Fruit fly (Drosophila melanogaster) whole organism, embryonic: ENCODE data around the gene CG14329.
A peak's percentile ranks its signal among the peaks of the same experiment; 100 is the strongest.

Experiments
- ATbp ChIP-seq: fragments of 200-800 bp; sonication (Bioruptor generic); optimal IDR thresholded peaks from 2 replicates; lab custom pipeline; 2017; ENCODE audit warnings: missing biosample characterization, mild to moderate bottlenecking, missing genetic modification characterization, missing genetic modification reagents
- BEAF-32 ChIP-seq: fragments of 200-800 bp; sonication (Bioruptor generic); optimal IDR thresholded peaks from 3 replicates; lab custom pipeline; 2017; ENCODE audit warnings: missing biosample characterization, missing genetic modification characterization, mild to moderate bottlenecking, moderate library complexity, missing genetic modification reagents
- C15 ChIP-seq: fragments of 200-800 bp; sonication (Bioruptor generic); IDR thresholded peaks from 3 replicates; pipeline ENCODE4 v1.3.6; 2022; ENCODE audit warnings: missing biosample characterization, missing genetic modification characterization
- CG10267 ChIP-seq: fragments of 200-800 bp; sonication (Bioruptor generic); optimal IDR thresholded peaks from 2 replicates; lab custom pipeline; 2018; ENCODE audit warnings: missing biosample characterization, mild to moderate bottlenecking, missing genetic modification characterization, moderate library complexity
- CG10543 ChIP-seq: fragments of 200-800 bp; sonication (Bioruptor generic); optimal IDR thresholded peaks from 3 replicates; lab custom pipeline; 2017; ENCODE audit warnings: missing biosample characterization, mild to moderate bottlenecking, missing genetic modification characterization, moderate library complexity
- CG12104 ChIP-seq: fragments of 200-800 bp; sonication (Bioruptor generic); optimal IDR thresholded peaks from 3 replicates; lab custom pipeline; 2016; ENCODE audit warnings: missing biosample characterization, missing genetic modification characterization
- CG13424 ChIP-seq: fragments of 200-800 bp; sonication (Bioruptor generic); optimal IDR thresholded peaks from 2 replicates; lab custom pipeline; 2019; ENCODE audit warnings: missing biosample characterization, mild to moderate bottlenecking, missing genetic modification characterization, moderate library complexity
- CG15514 ChIP-seq: fragments of 200-800 bp; sonication (Bioruptor generic); optimal IDR thresholded peaks from 3 replicates; lab custom pipeline; 2017; ENCODE audit warnings: missing biosample characterization, missing genetic modification characterization, mild to moderate bottlenecking, moderate library complexity, missing genetic modification reagents
- CG15696 ChIP-seq: fragments of 200-800 bp; sonication (Bioruptor generic); optimal IDR thresholded peaks from 2 replicates; lab custom pipeline; 2019; ENCODE audit warnings: missing biosample characterization, mild to moderate bottlenecking, missing genetic modification characterization, moderate library complexity
- CG1603 ChIP-seq: fragments of 200-800 bp; sonication (Bioruptor generic); optimal IDR thresholded peaks from 2 replicates; lab custom pipeline; 2019; ENCODE audit warnings: missing biosample characterization, mild to moderate bottlenecking, missing genetic modification characterization, moderate library complexity
- CG18619 ChIP-seq: fragments of 200-800 bp; sonication (Bioruptor generic); optimal IDR thresholded peaks from 3 replicates; lab custom pipeline; 2017; ENCODE audit warnings: missing biosample characterization, mild to moderate bottlenecking, missing genetic modification characterization
- CG2120 ChIP-seq: fragments of 200-800 bp; sonication (Bioruptor generic); optimal IDR thresholded peaks from 3 replicates; lab custom pipeline; 2016; ENCODE audit warnings: missing biosample characterization, missing genetic modification characterization
- CG2199 ChIP-seq: fragments of 200-800 bp; sonication (Bioruptor generic); IDR thresholded peaks from 3 replicates; pipeline ENCODE4 v1.3.6; 2022; ENCODE audit warnings: missing biosample characterization, missing genetic modification characterization
- CG2678 ChIP-seq: fragments of 200-800 bp; sonication (Bioruptor generic); optimal IDR thresholded peaks from 3 replicates; lab custom pipeline; 2019; ENCODE audit warnings: missing biosample characterization, mild to moderate bottlenecking, missing genetic modification characterization, moderate library complexity
- CG4854 ChIP-seq: fragments of 200-800 bp; sonication (Bioruptor generic); optimal IDR thresholded peaks from 2 replicates; lab custom pipeline; 2016; ENCODE audit warnings: missing biosample characterization, missing genetic modification characterization, inconsistent platforms
- CG6272 ChIP-seq: fragments of 200-800 bp; sonication (Bioruptor generic); IDR thresholded peaks from 2 replicates; pipeline ENCODE4 v1.3.6; 2022; ENCODE audit warnings: missing biosample characterization, missing genetic modification characterization
- CG7928 ChIP-seq: fragments of 200-800 bp; sonication (Bioruptor generic); optimal IDR thresholded peaks from 2 replicates; lab custom pipeline; 2017; ENCODE audit warnings: missing biosample characterization, mild to moderate bottlenecking, missing genetic modification characterization
- CG8281 ChIP-seq: fragments of 200-800 bp; sonication (Bioruptor generic); optimal IDR thresholded peaks from 2 replicates; lab custom pipeline; 2018; ENCODE audit warnings: missing biosample characterization, mild to moderate bottlenecking, missing genetic modification characterization, moderate library complexity
- CG8478 ChIP-seq: fragments of >200 bp; optimal IDR thresholded peaks from 2 replicates; lab custom pipeline; 2018
- CG8944 ChIP-seq: fragments of 200-800 bp; sonication (Bioruptor generic); optimal IDR thresholded peaks from 3 replicates; lab custom pipeline; 2016; ENCODE audit warnings: missing biosample characterization, missing genetic modification characterization
- Camta ChIP-seq: fragments of 200-800 bp; sonication (Bioruptor generic); optimal IDR thresholded peaks from 2 replicates; lab custom pipeline; 2016; ENCODE audit warnings: missing biosample characterization, missing genetic modification characterization
- E2f2 ChIP-seq: fragments of 200-800 bp; sonication (Bioruptor generic); IDR thresholded peaks from 2 replicates; pipeline ENCODE4 v1.3.6; 2022; ENCODE audit warnings: missing biosample characterization, missing genetic modification characterization
- ERR ChIP-seq: fragments of 200-800 bp; sonication (Bioruptor generic); optimal IDR thresholded peaks from 2 replicates; lab custom pipeline; 2016; ENCODE audit warnings: missing biosample characterization, missing genetic modification characterization
- Fer2 ChIP-seq: fragments of 200-800 bp; sonication (Bioruptor generic); optimal IDR thresholded peaks from 2 replicates; lab custom pipeline; 2018; ENCODE audit warnings: missing biosample characterization, mild to moderate bottlenecking, missing genetic modification characterization, moderate library complexity
- Gug ChIP-seq: fragments of 200-800 bp; sonication (Bioruptor generic); IDR thresholded peaks from 4 replicates; pipeline ENCODE4 v1.3.6; 2022; ENCODE audit warnings: missing biosample characterization, missing genetic modification characterization
- H15 ChIP-seq: fragments of 200-800 bp; sonication (Bioruptor generic); IDR thresholded peaks from 3 replicates; pipeline ENCODE4 v1.3.6; 2022; ENCODE audit warnings: missing biosample characterization, missing genetic modification characterization
- HLH54F ChIP-seq: fragments of 200-800 bp; sonication (Bioruptor generic); optimal IDR thresholded peaks from 3 replicates; lab custom pipeline; 2016; ENCODE audit warnings: missing biosample characterization, missing genetic modification characterization
- Hey ChIP-seq: fragments of 200-800 bp; sonication (Bioruptor generic); optimal IDR thresholded peaks from 3 replicates; lab custom pipeline; 2018; ENCODE audit warnings: missing biosample characterization, mild to moderate bottlenecking, missing genetic modification characterization
- HmgZ ChIP-seq: fragments of 200-800 bp; sonication (Bioruptor generic); optimal IDR thresholded peaks from 2 replicates; lab custom pipeline; 2018; ENCODE audit warnings: missing biosample characterization, mild to moderate bottlenecking, missing genetic modification characterization
- MTF-1 ChIP-seq: fragments of 200-800 bp; sonication (Bioruptor generic); optimal IDR thresholded peaks from 2 replicates; lab custom pipeline; 2018; ENCODE audit warnings: missing biosample characterization, mild to moderate bottlenecking, missing genetic modification characterization, borderline replicate concordance
- Ravus ChIP-seq: fragments of 200-800 bp; sonication (Bioruptor generic); IDR thresholded peaks from 2 replicates; pipeline ENCODE4 v1.3.6; 2022; ENCODE audit warnings: missing biosample characterization, missing genetic modification characterization
- dan ChIP-seq: fragments of 200-800 bp; sonication (Bioruptor generic); IDR thresholded peaks from 2 replicates; pipeline ENCODE4 v1.3.6; 2022; ENCODE audit warnings: missing biosample characterization, missing genetic modification characterization
- dati ChIP-seq: fragments of 200-800 bp; sonication (Bioruptor generic); IDR thresholded peaks from 2 replicates; pipeline ENCODE4 v1.3.6; 2022; ENCODE audit warnings: missing biosample characterization, missing genetic modification characterization
- dmrt99B ChIP-seq: fragments of 200-800 bp; sonication (Bioruptor generic); optimal IDR thresholded peaks from 2 replicates; lab custom pipeline; 2018; ENCODE audit warnings: missing biosample characterization, mild to moderate bottlenecking, missing genetic modification characterization, moderate library complexity
- gfzf ChIP-seq: fragments of 200-800 bp; sonication (Bioruptor generic); optimal IDR thresholded peaks from 2 replicates; lab custom pipeline; 2016; ENCODE audit warnings: missing biosample characterization, mild to moderate bottlenecking, missing genetic modification characterization, moderate library complexity
- klu ChIP-seq: fragments of 200-800 bp; sonication (Bioruptor generic); IDR thresholded peaks from 2 replicates; pipeline ENCODE4 v1.3.6; 2022; ENCODE audit warnings: missing biosample characterization, missing genetic modification characterization
- lola ChIP-seq, 3 experiments: fragments of >200 bp in 2 of 3; fragments of 200-800 bp in 1 of 3; sonication (Bioruptor generic) in 1 of 3; optimal IDR thresholded peaks; 2 replicates each; lab custom pipeline; 2017 to 2019; ENCODE audit warnings: missing biosample characterization in 3 of 3, missing genetic modification characterization in 3 of 3, mild to moderate bottlenecking in 1 of 3, moderate library complexity in 1 of 3
- maf-S ChIP-seq: fragments of 200-800 bp; sonication (Bioruptor generic); optimal IDR thresholded peaks from 2 replicates; lab custom pipeline; 2016; ENCODE audit warnings: missing biosample characterization, missing genetic modification characterization
- oc ChIP-seq: fragments of 200-800 bp; sonication (Bioruptor generic); optimal IDR thresholded peaks from 2 replicates; lab custom pipeline; 2018; ENCODE audit warnings: missing biosample characterization, mild to moderate bottlenecking, missing genetic modification characterization, moderate library complexity
- p53 ChIP-seq: fragments of 200-800 bp; sonication (Bioruptor generic); optimal IDR thresholded peaks from 2 replicates; lab custom pipeline; 2016; ENCODE audit warnings: missing biosample characterization, missing genetic modification characterization
- pfk ChIP-seq: fragments of 200-800 bp; sonication (Bioruptor generic); optimal IDR thresholded peaks from 2 replicates; lab custom pipeline; 2018; ENCODE audit warnings: missing biosample characterization, mild to moderate bottlenecking, missing genetic modification characterization, moderate library complexity
- pita ChIP-seq: fragments of 200-800 bp; sonication (Bioruptor generic); optimal IDR thresholded peaks from 2 replicates; lab custom pipeline; 2017; ENCODE audit warnings: missing biosample characterization, mild to moderate bottlenecking, missing genetic modification characterization
- pros ChIP-seq: fragments of 200-800 bp; sonication (Bioruptor generic); optimal IDR thresholded peaks from 3 replicates; lab custom pipeline; 2019; ENCODE audit warnings: missing biosample characterization, mild to moderate bottlenecking, missing genetic modification characterization, moderate library complexity
- scrt ChIP-seq: fragments of 200-800 bp; sonication (Bioruptor generic); optimal IDR thresholded peaks from 2 replicates; lab custom pipeline; 2018; ENCODE audit warnings: missing biosample characterization, mild to moderate bottlenecking, missing genetic modification characterization, moderate library complexity
- sisA ChIP-seq: fragments of 200-800 bp; sonication (Bioruptor generic); IDR thresholded peaks from 2 replicates; pipeline ENCODE4 v1.3.6; 2022; ENCODE audit warnings: missing biosample characterization, missing genetic modification characterization
- slbo ChIP-seq: fragments of 200-800 bp; sonication (Bioruptor generic); IDR thresholded peaks from 2 replicates; pipeline ENCODE4 v1.3.6; 2022; ENCODE audit warnings: missing biosample characterization, missing genetic modification characterization
- slou ChIP-seq: fragments of 200-800 bp; sonication (Bioruptor generic); optimal IDR thresholded peaks from 3 replicates; lab custom pipeline; 2016; ENCODE audit warnings: missing biosample characterization, missing genetic modification characterization
- tin ChIP-seq: fragments of 200-800 bp; sonication (Bioruptor generic); optimal IDR thresholded peaks from 3 replicates; lab custom pipeline; 2016; ENCODE audit warnings: missing biosample characterization, missing genetic modification characterization
- vnd ChIP-seq: fragments of 200-800 bp; sonication (Bioruptor generic); IDR thresholded peaks from 3 replicates; pipeline ENCODE4 v1.3.6; 2022; ENCODE audit warnings: missing biosample characterization, missing genetic modification characterization; ENCODE audit not compliant: partially characterized antibody
- wek ChIP-seq: fragments of 200-800 bp; sonication (Bioruptor generic); optimal IDR thresholded peaks from 3 replicates; lab custom pipeline; 2018; ENCODE audit warnings: missing biosample characterization, mild to moderate bottlenecking, missing genetic modification characterization, moderate library complexity
- z ChIP-seq: fragments of 200-800 bp; sonication (Bioruptor generic); IDR thresholded peaks from 3 replicates; pipeline ENCODE4 v1.3.6; 2022; ENCODE audit warnings: missing biosample characterization, missing genetic modification characterization
- zfh1 ChIP-seq: fragments of 200-800 bp; sonication (Bioruptor generic); IDR thresholded peaks from 3 replicates; pipeline ENCODE4 v1.3.6; 2022; ENCODE audit warnings: missing biosample characterization, missing genetic modification characterization

The CG14329 gene

DNA sequence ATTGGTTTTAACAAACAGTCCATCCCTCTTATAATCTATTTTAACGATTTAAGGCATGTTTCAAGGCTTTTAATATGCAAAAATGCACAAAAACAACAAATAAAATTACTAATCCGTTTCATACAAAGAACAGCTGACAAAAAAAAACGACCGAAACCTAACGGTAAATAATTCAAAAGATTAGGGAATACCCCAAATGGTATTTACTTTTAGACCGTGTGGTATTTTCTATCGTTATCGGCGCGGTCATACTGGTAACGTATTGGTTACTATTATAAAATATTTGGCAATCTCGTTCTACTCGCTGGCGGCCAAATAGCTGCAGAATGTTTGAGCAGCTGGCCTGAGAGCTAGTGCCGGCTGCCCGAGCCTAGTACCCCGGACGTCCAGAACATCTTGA lies 3.3 kb upstream of the CG14329 start, which contains the start of gene sll (continued):
- TF ChIP-seq z (GFP tag; lab: Robert Waterston, UW) (no peak), HLH54F (GFP tag; lab: Kevin White, UChicago) (no peak), CG4854 (GFP tag; lab: Kevin White, UChicago) (no peak), dan (no peak), tin (GFP tag; lab: Kevin White, UChicago) (no peak), vnd (GFP tag; lab: Robert Waterston, UW) (no peak), CG13424 (tag; lab: Kevin White, UChicago) (no peak), CG10267 (peak; percentile 20), Gug (GFP tag; lab: Robert Waterston, UW) (no peak), pros (GFP tag; lab: Kevin White, UChicago) (no peak), CG2120 (GFP tag; lab: Kevin White, UChicago) (no peak), gfzf (GFP tag; lab: Kevin White, UChicago) (peak; percentile 72), H15 (GFP tag; lab: Robert Waterston, UW) (no peak), zfh1 (GFP tag; lab: Robert Waterston, UW) (no peak), CG12104 (GFP tag; lab: Kevin White, UChicago) (no peak), Ravus (GFP tag; lab: Robert Waterston, UW) (no peak), dati (no peak), CG18619 (GFP tag; lab: Kevin White, UChicago) (no peak), CG8944 (GFP tag; lab: Kevin White, UChicago) (no peak), CG8281 (tag; lab: Kevin White, UChicago) (no peak), wek (GFP tag; lab: Kevin White, UChicago) (peak; percentile 99), oc (tag; lab: Kevin White, UChicago) (peak; percentile 59), p53 (no peak), Fer2 (tag; lab: Kevin White, UChicago) (no peak), CG2199 (no peak), E2f2 (GFP tag; lab: Robert Waterston, UW) (peak; percentile 29; the same call in 1 of the 2 replicates), CG15514 (GFP tag; lab: Kevin White, UChicago) (peak; percentile 38), slbo (GFP tag; lab: Robert Waterston, UW) (no peak), Camta (GFP tag; lab: Kevin White, UChicago) (no peak), CG15696 (tag; lab: Kevin White, UChicago) (no peak), lola (GFP tag; optimal IDR thresholded peaks at IDR 0.05; lab: Kevin White, UChicago) (peak in 1 of 3 experiments; percentile 1), MTF-1 (GFP tag; lab: Kevin White, UChicago) (no peak), C15 (GFP tag; lab: Robert Waterston, UW) (no peak), sisA (no peak), dmrt99B (tag; lab: Kevin White, UChicago) (no peak), HmgZ (tag; lab: Kevin White, UChicago) (peak; percentile 23), slou (GFP tag; lab: Kevin White, UChicago) (no peak), pita (GFP tag; lab: Kevin White, UChicago) (no peak), CG7928 (no peak), BEAF-32 (peak; percentile 42), CG6272 (no peak), CG2678 (tag; lab: Kevin White, UChicago) (peak; percentile 14), CG8478 (no peak), ATbp (GFP tag; lab: Kevin White, UChicago) (no peak), klu (GFP tag; lab: Robert Waterston, UW) (no peak), CG1603 (tag; lab: Kevin White, UChicago) (peak; percentile 29), scrt (GFP tag; lab: Kevin White, UChicago) (no peak), maf-S (GFP tag; lab: Kevin White, UChicago) (no peak), pfk (no peak), CG10543 (GFP tag; lab: Kevin White, UChicago) (no peak), Hey (tag; lab: Kevin White, UChicago) (no peak), ERR (GFP tag; lab: Kevin White, UChicago) (no peak)
